Worm (Caenorhabditis elegans) whole organism, L4 larva: ENCODE results near the gene srxa-8.
A peak's percentile ranks its signal among the peaks of the same experiment; 100 is the strongest.

ENCODE experiments used
- F10B5.3 ChIP-seq: sonication (generic microtip); optimal IDR thresholded peaks from 2 replicates; lab custom pipeline; 2016; ENCODE audit warnings: mild to moderate bottlenecking, missing genetic modification characterization, missing compliant biosample characterization
- F44E2.7 ChIP-seq: fragments of 200-800 bp; sonication (Bioruptor generic); IDR thresholded peaks from 2 replicates; pipeline ENCODE4 v2.1.2; 2022; ENCODE audit warnings: missing genetic modification characterization, missing compliant biosample characterization
- R02D3.7 ChIP-seq: fragments of 150-350 bp; sonication (generic microtip); optimal IDR thresholded peaks from 3 replicates; lab custom pipeline; 2014; ENCODE audit warnings: missing biosample characterization, missing genetic modification characterization
- T20F7.1 ChIP-seq: fragments of 200-800 bp; sonication (Bioruptor generic); optimal IDR thresholded peaks from 2 replicates; lab custom pipeline; 2018; ENCODE audit warnings: mild to moderate bottlenecking, missing genetic modification characterization, missing compliant biosample characterization
- Y5F2A.4 ChIP-seq: fragments of 200-800 bp; sonication (Bioruptor generic); optimal IDR thresholded peaks from 2 replicates; lab custom pipeline; 2018; ENCODE audit warnings: mild to moderate bottlenecking, missing genetic modification characterization, missing compliant biosample characterization
- ZK546.5 ChIP-seq, 2 experiments: sonication (generic microtip); optimal IDR thresholded peaks; 2 replicates each; lab custom pipeline; 2017; ENCODE audit warnings: missing biosample characterization in 2 of 2, missing genetic modification characterization in 2 of 2
- aha-1 ChIP-seq: fragments of 150-350 bp; peaks from one replicate; lab custom pipeline; 2014; ENCODE audit warnings: missing biosample characterization, missing genetic modification characterization
- aly-2 ChIP-seq: sonication (generic microtip); optimal IDR thresholded peaks from 2 replicates; lab custom pipeline; 2018; ENCODE audit warnings: missing biosample characterization, missing genetic modification characterization
- attf-4 ChIP-seq: sonication (generic microtip); optimal IDR thresholded peaks from 3 replicates; lab custom pipeline; 2017; ENCODE audit warnings: missing biosample characterization, missing genetic modification characterization
- ceh-20 ChIP-seq: fragments of 200-800 bp; sonication (Bioruptor generic); IDR thresholded peaks from 2 replicates; pipeline ENCODE4 v1.3.6; 2022; ENCODE audit warnings: missing genetic modification reagents, missing genetic modification characterization, missing compliant biosample characterization
- ceh-32 ChIP-seq: sonication (generic microtip); optimal IDR thresholded peaks from 2 replicates; lab custom pipeline; 2016; ENCODE audit warnings: mild to moderate bottlenecking, missing genetic modification characterization, missing compliant biosample characterization; ENCODE audit not compliant: poor library complexity
- ceh-62 ChIP-seq: sonication (generic microtip); optimal IDR thresholded peaks from 2 replicates; lab custom pipeline; 2017; ENCODE audit warnings: missing biosample characterization, missing genetic modification characterization
- ceh-82 ChIP-seq: sonication (generic microtip); optimal IDR thresholded peaks from 2 replicates; lab custom pipeline; 2017; ENCODE audit warnings: missing biosample characterization, missing genetic modification characterization
- ctbp-1 ChIP-seq: fragments of 200-800 bp; sonication (Bioruptor generic); IDR thresholded peaks from 2 replicates; pipeline ENCODE4 v1.3.6; 2022; ENCODE audit warnings: missing genetic modification reagents, missing genetic modification characterization, missing compliant biosample characterization
- daf-8 ChIP-seq: fragments of 200-800 bp; sonication (Bioruptor generic); IDR thresholded peaks from 2 replicates; pipeline ENCODE4 v1.3.6; 2022; ENCODE audit warnings: missing genetic modification characterization, missing compliant biosample characterization
- dmd-6 ChIP-seq: fragments of 200-800 bp; sonication (Bioruptor generic); IDR thresholded peaks from 2 replicates; pipeline ENCODE4 v1.3.6; 2022; ENCODE audit warnings: missing genetic modification reagents, missing genetic modification characterization, missing compliant biosample characterization
- dve-1 ChIP-seq: sonication (generic microtip); optimal IDR thresholded peaks from 2 replicates; lab custom pipeline; 2017; ENCODE audit warnings: antibody characterized with exemption, mild to moderate bottlenecking, missing genetic modification characterization, missing compliant biosample characterization; ENCODE audit not compliant: insufficient read depth
- egl-27 ChIP-seq: sonication (generic microtip); optimal IDR thresholded peaks from 3 replicates; lab custom pipeline; 2017; ENCODE audit warnings: missing biosample characterization, missing genetic modification reagents, missing genetic modification characterization
- fkh-10 ChIP-seq: fragments of 150-350 bp; optimal IDR thresholded peaks from 2 replicates; lab custom pipeline; 2014; ENCODE audit warnings: missing biosample characterization, missing genetic modification reagents, missing genetic modification characterization
- hlh-11 ChIP-seq: fragments of 200-800 bp; sonication (Bioruptor generic); optimal IDR thresholded peaks from 2 replicates; lab custom pipeline; 2018; ENCODE audit warnings: mild to moderate bottlenecking, missing genetic modification characterization, missing compliant biosample characterization
- hlh-30 ChIP-seq: sonication (generic microtip); optimal IDR thresholded peaks from 2 replicates; lab custom pipeline; 2017; ENCODE audit warnings: antibody characterized with exemption, mild to moderate bottlenecking, missing genetic modification characterization, missing compliant biosample characterization; ENCODE audit not compliant: insufficient read depth
- hmg-1.1 ChIP-seq: fragments of 200-800 bp; sonication (Bioruptor generic); IDR thresholded peaks from 2 replicates; pipeline ENCODE4 v1.3.6; 2022; ENCODE audit warnings: missing genetic modification reagents, missing genetic modification characterization, missing compliant biosample characterization
- jun-1 ChIP-seq: fragments of 150-350 bp; optimal IDR thresholded peaks from 2 replicates; lab custom pipeline; 2014; ENCODE audit warnings: missing biosample characterization, missing genetic modification reagents, missing genetic modification characterization
- lin-13 ChIP-seq: fragments of 150-350 bp; optimal IDR thresholded peaks from 2 replicates; lab custom pipeline; 2014; ENCODE audit warnings: missing biosample characterization, missing genetic modification reagents, missing genetic modification characterization
- lin-29 ChIP-seq: fragments of 200-800 bp; sonication (Bioruptor generic); IDR thresholded peaks from 2 replicates; pipeline ENCODE4 v1.3.6; 2022; ENCODE audit warnings: missing genetic modification reagents, missing genetic modification characterization, missing compliant biosample characterization
- lir-3 ChIP-seq: sonication (generic microtip); optimal IDR thresholded peaks from 2 replicates; lab custom pipeline; 2016; ENCODE audit warnings: mild to moderate bottlenecking, missing genetic modification characterization, missing compliant biosample characterization
- mdl-1 ChIP-seq, 2 experiments: fragments of 150-350 bp in 1 of 2; sonication (generic microtip) in 1 of 2; optimal IDR thresholded peaks; 2 replicates each; lab custom pipeline; 2014 to 2017; ENCODE audit warnings: missing biosample characterization in 2 of 2, missing genetic modification characterization in 2 of 2
- mep-1 ChIP-seq: fragments of 150-350 bp; sonication (generic microtip); optimal IDR thresholded peaks from 3 replicates; lab custom pipeline; 2014; ENCODE audit warnings: missing biosample characterization, missing genetic modification characterization
- mes-2 ChIP-seq: sonication (generic microtip); optimal IDR thresholded peaks from 2 replicates; lab custom pipeline; 2016; ENCODE audit warnings: missing genotype, mild to moderate bottlenecking, missing genetic modification characterization, missing compliant biosample characterization; ENCODE audit not compliant: poor library complexity, severe bottlenecking
- nhr-10 ChIP-seq: fragments of 150-350 bp; optimal IDR thresholded peaks from 2 replicates; lab custom pipeline; 2014; ENCODE audit warnings: missing biosample characterization, missing genetic modification characterization
- nhr-237 ChIP-seq: sonication (generic microtip); optimal IDR thresholded peaks from 2 replicates; lab custom pipeline; 2017; ENCODE audit warnings: missing biosample characterization, missing genetic modification characterization
- nhr-25 ChIP-seq: sonication (generic microtip); optimal IDR thresholded peaks from 2 replicates; lab custom pipeline; 2017; ENCODE audit warnings: missing genetic modification characterization, mild to moderate bottlenecking, missing compliant biosample characterization, antibody characterized with exemption, moderate library complexity, borderline replicate concordance; ENCODE audit not compliant: insufficient read depth
- nhr-41 ChIP-seq: fragments of 200-800 bp; sonication (Bioruptor generic); IDR thresholded peaks from 2 replicates; pipeline ENCODE4 v1.3.6; 2022; ENCODE audit warnings: missing genetic modification reagents, missing genetic modification characterization, missing compliant biosample characterization
- nhr-42 ChIP-seq: fragments of 200-800 bp; sonication (Bioruptor generic); IDR thresholded peaks from 2 replicates; pipeline ENCODE4 v1.3.6; 2022; ENCODE audit warnings: missing genetic modification characterization, missing compliant biosample characterization
- nhr-48 ChIP-seq: sonication (generic microtip); optimal IDR thresholded peaks from 2 replicates; lab custom pipeline; 2016; ENCODE audit warnings: mild to moderate bottlenecking, missing genetic modification characterization, missing compliant biosample characterization
- nhr-6 ChIP-seq: fragments of 150-350 bp; optimal IDR thresholded peaks from 2 replicates; lab custom pipeline; 2014; ENCODE audit warnings: missing biosample characterization, missing genetic modification characterization
- pha-4 ChIP-seq, 2 experiments: fragments of 150-350 bp in 1 of 2; fragments of 200-800 bp in 1 of 2; sonication (Bioruptor generic) in 1 of 2; IDR thresholded peaks in 1 of 2; optimal IDR thresholded peaks in 1 of 2; 2 replicates each; pipeline versions ENCODE4 v1.3.6 to Lab custom; 2014 to 2022; ENCODE audit warnings: missing genetic modification characterization in 2 of 2, missing genetic modification reagents in 2 of 2, missing biosample characterization in 1 of 2, missing compliant biosample characterization in 1 of 2
- rbr-2 ChIP-seq: sonication (generic microtip); optimal IDR thresholded peaks from 2 replicates; lab custom pipeline; 2016; ENCODE audit warnings: missing genotype, missing genetic modification characterization, missing compliant biosample characterization
- saeg-2 ChIP-seq: fragments of 200-800 bp; sonication (Bioruptor generic); IDR thresholded peaks from 2 replicates; pipeline ENCODE4 v1.3.6; 2022; ENCODE audit warnings: missing genetic modification reagents, missing genetic modification characterization, missing compliant biosample characterization
- set-16 ChIP-seq: fragments of 200-800 bp; sonication (Bioruptor generic); IDR thresholded peaks from 2 replicates; pipeline ENCODE4 v1.3.6; 2022; ENCODE audit warnings: missing genetic modification reagents, missing genetic modification characterization, missing compliant biosample characterization
- skn-1 ChIP-seq: fragments of 150-350 bp; optimal IDR thresholded peaks from 2 replicates; lab custom pipeline; 2014; ENCODE audit warnings: missing biosample characterization, missing genetic modification characterization
- snpc-1.2 ChIP-seq: fragments of 200-800 bp; sonication (Bioruptor generic); IDR thresholded peaks from 2 replicates; pipeline ENCODE4 v1.3.6; 2022; ENCODE audit warnings: missing genetic modification reagents, missing genetic modification characterization, missing compliant biosample characterization
- snpc-4 ChIP-seq: fragments of 150-350 bp; optimal IDR thresholded peaks from 2 replicates; lab custom pipeline; 2014; ENCODE audit warnings: missing biosample characterization, missing genetic modification characterization
- tag-97 ChIP-seq: fragments of 200-800 bp; sonication (Bioruptor generic); IDR thresholded peaks from 2 replicates; pipeline ENCODE4 v1.3.6; 2022; ENCODE audit warnings: missing genetic modification characterization, missing compliant biosample characterization
- unc-62 ChIP-seq, 3 experiments: fragments of 150-350 bp in 1 of 3; sonication (generic microtip); optimal IDR thresholded peaks in 2 of 3; peaks in 1 of 3; 1 replicate in 1 of 3; 2 replicates in 2 of 3; lab custom pipeline; 2014 to 2017; ENCODE audit warnings: missing biosample characterization in 3 of 3, missing genetic modification characterization in 3 of 3, missing genetic modification reagents in 3 of 3, missing genotype in 1 of 3
- vab-7 ChIP-seq: fragments of 200-800 bp; sonication (Bioruptor generic); IDR thresholded peaks from 2 replicates; pipeline ENCODE4 v1.3.6; 2022; ENCODE audit warnings: missing genetic modification reagents, missing genetic modification characterization, missing compliant biosample characterization
- zag-1 ChIP-seq: fragments of 150-350 bp; optimal IDR thresholded peaks from 2 replicates; lab custom pipeline; 2014; ENCODE audit warnings: missing biosample characterization, missing genetic modification characterization
- zip-2 ChIP-seq: fragments of 150-350 bp; optimal IDR thresholded peaks from 2 replicates; lab custom pipeline; 2014; ENCODE audit warnings: missing biosample characterization, missing genetic modification characterization

srxa-8 gene

DNA sequence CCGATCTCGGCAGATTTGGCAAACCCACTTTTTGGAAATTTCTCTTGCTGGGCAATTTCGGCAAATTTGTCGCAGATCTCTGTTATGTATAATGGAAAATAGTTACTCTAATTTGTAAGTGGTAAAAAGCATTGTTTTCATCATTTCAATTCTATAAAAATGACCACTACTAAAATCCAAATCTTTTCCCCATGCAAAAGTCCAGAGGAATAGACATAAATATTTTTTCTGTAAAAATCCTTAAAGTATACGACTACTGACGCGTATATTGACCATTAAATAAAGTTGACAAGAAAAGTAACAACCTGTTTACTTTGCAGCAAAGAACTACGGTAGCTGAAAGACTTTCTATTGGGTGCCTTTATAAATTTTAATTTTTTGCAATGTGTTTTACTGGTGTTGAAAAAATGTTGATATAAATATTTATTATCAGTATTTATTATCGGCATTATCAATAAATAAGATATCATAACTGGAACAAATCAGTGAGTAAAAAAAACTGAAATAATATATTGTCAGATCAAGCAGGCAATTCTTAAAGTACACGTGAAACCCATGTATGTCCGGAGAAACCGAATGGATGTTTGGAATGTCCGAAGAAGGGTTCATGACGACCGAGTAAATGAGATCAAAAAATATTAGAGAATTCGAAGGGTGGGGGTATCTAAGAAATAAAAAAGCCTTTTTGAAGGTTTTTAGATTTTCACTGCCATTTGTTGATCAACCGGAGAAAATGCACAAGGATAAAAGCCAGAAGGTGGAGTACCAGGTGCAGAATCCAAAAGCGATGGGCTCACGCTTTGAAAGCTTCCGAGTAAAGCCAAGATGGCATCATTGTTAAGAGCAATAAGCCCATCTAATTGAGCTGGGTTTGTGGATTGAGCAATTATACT, 40.8 kb upstream of the srxa-8 start (continued):
- TF ChIP-seq tag-97 (GFP tag; lab: Robert Waterston, UW), result no peak
- TF ChIP-seq rbr-2 (tag; lab: Kevin White, UChicago), result no peak
- no peak for TF ChIP-seq nhr-41
- no peak for TF ChIP-seq R02D3.7 (tag; lab: Kevin White, UChicago)
- no peak for TF ChIP-seq nhr-6 (tag; lab: Kevin White, UChicago)
- TF ChIP-seq vab-7 (GFP tag; lab: Robert Waterston, UW), result no peak
- TF ChIP-seq set-16 (GFP tag; lab: Robert Waterston, UW), result no peak
- TF ChIP-seq nhr-42, result 0 out of 2 replicates have a peak, but pooled peaks have one; percentile 28
- TF ChIP-seq lin-29, result no peak; the same call in 1 of the 2 replicates
- no peak for TF ChIP-seq skn-1 (tag; lab: Kevin White, UChicago)
- peak; percentile 95 for TF ChIP-seq mep-1 (tag; lab: Kevin White, UChicago)
- peak in 1 of 2 experiments; percentile 16 for TF ChIP-seq mdl-1 (tag; optimal IDR thresholded peaks at IDR 0.05; lab: Kevin White, UChicago)
- no peak for TF ChIP-seq F44E2.7 (GFP tag; lab: Robert Waterston, UW)
- TF ChIP-seq aly-2 (tag; lab: Kevin White, UChicago), result no peak
- TF ChIP-seq lir-3 (tag; lab: Kevin White, UChicago), result no peak
- TF ChIP-seq ctbp-1 (GFP tag; lab: Robert Waterston, UW), result no peak
- no peak for TF ChIP-seq nhr-10 (tag; lab: Kevin White, UChicago)
- TF ChIP-seq attf-4 (tag; lab: Kevin White, UChicago), result no peak
- no peak; the same call in 1 of the 2 replicates for TF ChIP-seq dmd-6 (GFP tag; lab: Robert Waterston, UW)
- TF ChIP-seq unc-62 (GFP tag; optimal IDR thresholded peaks at IDR 0.05 in 1 of 2; lab: Kevin White, UChicago), result no peak
- TF ChIP-seq unc-62 (tag; optimal IDR thresholded peaks at IDR 0.05; lab: Kevin White, UChicago), result no peak
- TF ChIP-seq lin-13 (GFP tag; lab: Kevin White, UChicago), result peak; percentile 8
- TF ChIP-seq zip-2, result peak; percentile 79
- TF ChIP-seq snpc-1.2 (GFP tag; lab: Robert Waterston, UW), result 0 out of 2 replicates have a peak, but pooled peaks have one; percentile 42
- no peak for TF ChIP-seq ceh-32 (tag; lab: Kevin White, UChicago)
- TF ChIP-seq F10B5.3 (tag; lab: Kevin White, UChicago), result no peak
- TF ChIP-seq hlh-11 (tag; lab: Kevin White, UChicago), result peak; percentile 26
- no peak for TF ChIP-seq Y5F2A.4 (GFP tag; lab: Kevin White, UChicago)
- TF ChIP-seq aha-1, result peak; percentile 85
- TF ChIP-seq fkh-10 (GFP tag; lab: Kevin White, UChicago), result no peak
- no peak for TF ChIP-seq hmg-1.1 (GFP tag; lab: Robert Waterston, UW)
- no peak for TF ChIP-seq jun-1 (tag; lab: Kevin White, UChicago)
- TF ChIP-seq daf-8 (GFP tag; lab: Robert Waterston, UW), result no peak
- no peak for TF ChIP-seq dve-1
- no peak for TF ChIP-seq snpc-4 (tag; lab: Kevin White, UChicago)
- peak; percentile 19; the same call in 1 of the 2 replicates for TF ChIP-seq pha-4 (GFP tag; IDR thresholded peaks at IDR 0.05; lab: Robert Waterston, UW)
- TF ChIP-seq pha-4 (tag; optimal IDR thresholded peaks at IDR 0.05; lab: Kevin White, UChicago), result no peak
- TF ChIP-seq hlh-30 (tag; lab: Kevin White, UChicago), result peak; percentile 45
- peak; percentile 36; the same call in 1 of the 2 replicates for TF ChIP-seq saeg-2 (GFP tag; lab: Robert Waterston, UW)
- TF ChIP-seq ceh-20 (GFP tag; lab: Robert Waterston, UW), result no peak
- no peak for TF ChIP-seq zag-1 (tag; lab: Kevin White, UChicago)
- TF ChIP-seq nhr-48, result peak; percentile 39
- no peak for TF ChIP-seq egl-27 (tag; lab: Kevin White, UChicago)
- no peak for TF ChIP-seq nhr-237
- TF ChIP-seq T20F7.1 (GFP tag; lab: Kevin White, UChicago), result peak; percentile 57
- TF ChIP-seq mes-2 (tag; lab: Kevin White, UChicago), result no peak
- no peak for TF ChIP-seq ZK546.5 (tag; optimal IDR thresholded peaks at IDR 0.05; lab: Kevin White, UChicago)
- TF ChIP-seq nhr-25 (tag; lab: Kevin White, UChicago), result no peak
- no peak for TF ChIP-seq ceh-62 (tag; lab: Kevin White, UChicago)
- TF ChIP-seq ceh-82 (tag; lab: Kevin White, UChicago), result no peak
